Worm (Caenorhabditis elegans) whole organism, L2 larva: ENCODE measurements around the gene ptr-13.

ENCODE experiments used
- F13H6.1 ChIP-seq: sonication (generic microtip); optimal IDR thresholded peaks from 2 replicates; lab custom pipeline; 2016; ENCODE audit warnings: missing genetic modification characterization, missing compliant biosample characterization
- R02D3.7 ChIP-seq: fragments of 150-350 bp; optimal IDR thresholded peaks from 2 replicates; lab custom pipeline; 2014; ENCODE audit warnings: missing biosample characterization, missing genetic modification characterization
- Y55F3AM.14 ChIP-seq: fragments of 200-800 bp; sonication (Bioruptor generic); optimal IDR thresholded peaks from 2 replicates; lab custom pipeline; 2018; ENCODE audit warnings: mild to moderate bottlenecking, missing genetic modification characterization, missing compliant biosample characterization
- ZK546.5 ChIP-seq: sonication (generic microtip); optimal IDR thresholded peaks from 2 replicates; lab custom pipeline; 2017; ENCODE audit warnings: missing biosample characterization, missing genetic modification characterization
- alr-1 ChIP-seq: fragments of 150-350 bp; optimal IDR thresholded peaks from 2 replicates; lab custom pipeline; 2014; ENCODE audit warnings: missing biosample characterization, missing genetic modification characterization
- aly-2 ChIP-seq: fragments of 150-350 bp; optimal IDR thresholded peaks from 2 replicates; lab custom pipeline; 2014; ENCODE audit warnings: missing biosample characterization, missing genetic modification characterization
- ama-1 ChIP-seq: fragments of 150-350 bp; optimal IDR thresholded peaks from 2 replicates; lab custom pipeline; 2018; ENCODE audit warnings: inconsistent platforms
- blmp-1 ChIP-seq: sonication (generic microtip); optimal IDR thresholded peaks from 2 replicates; lab custom pipeline; 2017; ENCODE audit warnings: missing genetic modification characterization, mild to moderate bottlenecking, missing compliant biosample characterization, antibody characterized with exemption, moderate library complexity; ENCODE audit not compliant: insufficient read depth
- ceh-16 ChIP-seq: fragments of 150-350 bp; optimal IDR thresholded peaks from 2 replicates; lab custom pipeline; 2014; ENCODE audit warnings: missing biosample characterization, missing genetic modification characterization
- ceh-82 ChIP-seq: fragments of 150-350 bp; optimal IDR thresholded peaks from 2 replicates; lab custom pipeline; 2014; ENCODE audit warnings: missing biosample characterization, missing genetic modification characterization
- crh-2 ChIP-seq: sonication (generic microtip); optimal IDR thresholded peaks from 2 replicates; lab custom pipeline; 2017; ENCODE audit warnings: missing biosample characterization, missing genetic modification characterization
- dmd-4 ChIP-seq: sonication (generic microtip); optimal IDR thresholded peaks from 2 replicates; lab custom pipeline; 2017; ENCODE audit warnings: missing biosample characterization, missing genetic modification characterization
- egl-27 ChIP-seq: sonication (generic microtip); optimal IDR thresholded peaks from 3 replicates; lab custom pipeline; 2017; ENCODE audit warnings: missing biosample characterization, missing genetic modification reagents, missing genetic modification characterization
- fos-1 ChIP-seq: fragments of 150-350 bp; optimal IDR thresholded peaks from 2 replicates; lab custom pipeline; 2014; ENCODE audit warnings: missing biosample characterization, missing genetic modification characterization
- gmeb-1 ChIP-seq: fragments of 150-350 bp; optimal IDR thresholded peaks from 2 replicates; lab custom pipeline; 2014; ENCODE audit warnings: missing biosample characterization, missing genetic modification characterization
- lin-11 ChIP-seq: fragments of 150-350 bp; sonication (generic microtip); optimal IDR thresholded peaks from 2 replicates; lab custom pipeline; 2014; ENCODE audit warnings: missing biosample characterization, missing genetic modification characterization, inconsistent platforms, mixed read lengths
- lin-13 ChIP-seq: fragments of 150-350 bp; optimal IDR thresholded peaks from 2 replicates; lab custom pipeline; 2014; ENCODE audit warnings: missing biosample characterization, missing genetic modification reagents, missing genetic modification characterization
- lin-39 ChIP-seq: fragments of 150-350 bp; optimal IDR thresholded peaks from 2 replicates; lab custom pipeline; 2014; ENCODE audit warnings: missing biosample characterization, missing genetic modification reagents, missing genetic modification characterization
- lsy-2 ChIP-seq, 2 experiments: fragments of 150-350 bp in 1 of 2; sonication (generic microtip) in 1 of 2; optimal IDR thresholded peaks; 2 replicates each; lab custom pipeline; 2014 to 2017; ENCODE audit warnings: missing biosample characterization in 2 of 2, missing genetic modification characterization in 2 of 2
- mab-5 ChIP-seq: fragments of 150-350 bp; optimal IDR thresholded peaks from 2 replicates; lab custom pipeline; 2014; ENCODE audit warnings: missing biosample characterization, missing genetic modification characterization
- mbf-1 ChIP-seq: sonication (generic microtip); optimal IDR thresholded peaks from 2 replicates; lab custom pipeline; 2017; ENCODE audit warnings: missing biosample characterization, missing genetic modification characterization
- nhr-11 ChIP-seq: fragments of 150-350 bp; optimal IDR thresholded peaks from 2 replicates; lab custom pipeline; 2014; ENCODE audit warnings: missing biosample characterization, missing genetic modification characterization
- nhr-12 ChIP-seq: fragments of 150-350 bp; optimal IDR thresholded peaks from 2 replicates; lab custom pipeline; 2014; ENCODE audit warnings: missing biosample characterization, missing genetic modification characterization
- nhr-129 ChIP-seq: fragments of 150-350 bp; optimal IDR thresholded peaks from 2 replicates; lab custom pipeline; 2014; ENCODE audit warnings: missing biosample characterization, missing genetic modification characterization
- nhr-21 ChIP-seq: fragments of 150-350 bp; optimal IDR thresholded peaks from 2 replicates; lab custom pipeline; 2014; ENCODE audit warnings: missing biosample characterization, missing genetic modification characterization
- nhr-23 ChIP-seq: fragments of 150-350 bp; optimal IDR thresholded peaks from 2 replicates; lab custom pipeline; 2014; ENCODE audit warnings: missing biosample characterization, missing genetic modification reagents, missing genetic modification characterization
- nhr-25 ChIP-seq: fragments of 150-350 bp; sonication (generic microtip); optimal IDR thresholded peaks from 3 replicates; lab custom pipeline; 2014; ENCODE audit warnings: missing biosample characterization, missing genetic modification characterization
- nhr-6 ChIP-seq: fragments of 150-350 bp; optimal IDR thresholded peaks from 2 replicates; lab custom pipeline; 2014; ENCODE audit warnings: missing biosample characterization, missing genetic modification characterization
- nhr-77 ChIP-seq: fragments of 150-350 bp; optimal IDR thresholded peaks from 2 replicates; lab custom pipeline; 2014; ENCODE audit warnings: missing biosample characterization, missing genetic modification characterization
- peb-1 ChIP-seq: fragments of 150-350 bp; optimal IDR thresholded peaks from 2 replicates; lab custom pipeline; 2014; ENCODE audit warnings: missing biosample characterization, missing genetic modification characterization
- skn-1 ChIP-seq: sonication (generic microtip); optimal IDR thresholded peaks from 2 replicates; lab custom pipeline; 2017; ENCODE audit warnings: missing biosample characterization, missing genetic modification characterization
- sma-3 ChIP-seq: sonication (generic microtip); optimal IDR thresholded peaks from 2 replicates; lab custom pipeline; 2016; ENCODE audit warnings: missing genetic modification reagents, missing genetic modification characterization, missing compliant biosample characterization
- sma-9 ChIP-seq, 2 experiments: fragments of 150-350 bp in 1 of 2; sonication (generic microtip) in 1 of 2; optimal IDR thresholded peaks; 2 replicates each; lab custom pipeline; 2014 to 2016; ENCODE audit warnings: missing genetic modification characterization in 2 of 2, mild to moderate bottlenecking in 1 of 2, missing biosample characterization in 1 of 2, missing compliant biosample characterization in 1 of 2, missing genetic modification reagents in 1 of 2, moderate library complexity in 1 of 2
- snpc-4 ChIP-seq: fragments of 150-350 bp; optimal IDR thresholded peaks from 2 replicates; lab custom pipeline; 2014; ENCODE audit warnings: missing biosample characterization, missing genetic modification characterization
- unc-39 ChIP-seq: fragments of 150-350 bp; optimal IDR thresholded peaks from 2 replicates; lab custom pipeline; 2014; ENCODE audit warnings: missing biosample characterization, missing genetic modification characterization
- unc-62 ChIP-seq: fragments of 150-350 bp; optimal IDR thresholded peaks from 2 replicates; lab custom pipeline; 2014; ENCODE audit warnings: missing biosample characterization, missing genetic modification reagents, missing genetic modification characterization
- ztf-11 ChIP-seq: sonication (generic microtip); optimal IDR thresholded peaks from 2 replicates; lab custom pipeline; 2017; ENCODE audit warnings: missing biosample characterization, missing genetic modification characterization
- ztf-4 ChIP-seq: fragments of 150-350 bp; optimal IDR thresholded peaks from 2 replicates; lab custom pipeline; 2014; ENCODE audit warnings: missing biosample characterization, missing genetic modification characterization

Gene ptr-13

ce11 chrII:11150976-11151375, 11.3 kb downstream of the ptr-13 start:
- TF ChIP-seq mbf-1 (tag; lab: Kevin White, UChicago) (no peak), ama-1 (lab: Kevin White, UChicago) (peak; percentile 0), F13H6.1 (tag; lab: Kevin White, UChicago) (peak; percentile 69), lsy-2 (tag; optimal IDR thresholded peaks at IDR 0.05; lab: Kevin White, UChicago) (peak in 1 of 2 experiments; percentile 2), mab-5 (no peak), sma-9 (GFP tag; optimal IDR thresholded peaks at IDR 0.05; lab: Kevin White, UChicago) (peak; percentile 63), sma-9 (tag; optimal IDR thresholded peaks at IDR 0.05; lab: Kevin White, UChicago) (no peak), unc-39 (tag; lab: Kevin White, UChicago) (no peak), blmp-1 (no peak), ceh-16 (tag; lab: Kevin White, UChicago) (no peak), nhr-129 (no peak), crh-2 (tag; lab: Kevin White, UChicago) (peak; percentile 62), ceh-82 (tag; lab: Kevin White, UChicago) (no peak), nhr-6 (tag; lab: Kevin White, UChicago) (no peak), snpc-4 (tag; lab: Kevin White, UChicago) (no peak), lin-13 (GFP tag; lab: Kevin White, UChicago) (no peak), fos-1 (tag; lab: Kevin White, UChicago) (peak; percentile 56), skn-1 (no peak), dmd-4 (tag; lab: Kevin White, UChicago) (no peak), gmeb-1 (tag; lab: Kevin White, UChicago) (peak; percentile 53), sma-3 (GFP tag; lab: Kevin White, UChicago) (peak; percentile 40)

- TF ChIP-seq nhr-21 (tag; lab: Kevin White, UChicago) (no peak), sma-9 (GFP tag; optimal IDR thresholded peaks at IDR 0.05; lab: Kevin White, UChicago) (peak; percentile 45), sma-9 (tag; optimal IDR thresholded peaks at IDR 0.05; lab: Kevin White, UChicago) (no peak), gmeb-1 (tag; lab: Kevin White, UChicago) (peak; percentile 40), lin-13 (GFP tag; lab: Kevin White, UChicago) (peak; percentile 8), fos-1 (tag; lab: Kevin White, UChicago) (peak; percentile 4), ceh-16 (tag; lab: Kevin White, UChicago) (no peak), sma-3 (GFP tag; lab: Kevin White, UChicago) (no peak), nhr-129 (peak; percentile 26)
Measured at ce11 chrII:11149866-11150685, 12.2 kb downstream of the ptr-13 start.

- TF ChIP-seq ZK546.5 (tag; lab: Kevin White, UChicago) (no peak), nhr-129 (peak; percentile 10)
Measured at ce11 chrII:11142571-11142970, 19.7 kb downstream of the ptr-13 start, which contains the start of gene arrd-6. Gene arrd-6 (plus strand): TSS chrII:11142739.

ce11 chrII:11140140-11140539, 22.1 kb downstream of the ptr-13 start, which contains the start of gene F40F8.4:
Gene F40F8.4 (minus strand): TSS chrII:11140240.
- TF ChIP-seq mbf-1 (tag; lab: Kevin White, UChicago) = no peak
- TF ChIP-seq dmd-4 (tag; lab: Kevin White, UChicago) = no peak
- no peak for TF ChIP-seq lin-11
- TF ChIP-seq gmeb-1 (tag; lab: Kevin White, UChicago) = no peak
- no peak for TF ChIP-seq nhr-23 (tag; lab: Kevin White, UChicago)
- no peak for TF ChIP-seq ceh-16 (tag; lab: Kevin White, UChicago)
- no peak for TF ChIP-seq alr-1 (tag; lab: Kevin White, UChicago)
- no peak for TF ChIP-seq crh-2 (tag; lab: Kevin White, UChicago)
- no peak for TF ChIP-seq R02D3.7 (tag; lab: Kevin White, UChicago)
- no peak for TF ChIP-seq unc-62 (GFP tag; lab: Kevin White, UChicago)
- no peak for TF ChIP-seq lsy-2 (tag; optimal IDR thresholded peaks at IDR 0.05; lab: Kevin White, UChicago)
- TF ChIP-seq ztf-4 (tag; lab: Kevin White, UChicago) = no peak
- no peak for TF ChIP-seq peb-1 (tag; lab: Kevin White, UChicago)
- TF ChIP-seq aly-2 (tag; lab: Kevin White, UChicago) = no peak
- TF ChIP-seq nhr-21 (tag; lab: Kevin White, UChicago) = no peak
- no peak for TF ChIP-seq lin-39 (tag; lab: Kevin White, UChicago)

ce11 chrII:11135773-11136172, 26.5 kb downstream of the ptr-13 start:
- TF ChIP-seq nhr-129 = peak; percentile 88
- no peak for TF ChIP-seq mbf-1 (tag; lab: Kevin White, UChicago)
- TF ChIP-seq nhr-6 (tag; lab: Kevin White, UChicago) = no peak
- no peak for TF ChIP-seq Y55F3AM.14 (GFP tag; lab: Kevin White, UChicago)
- TF ChIP-seq F13H6.1 (tag; lab: Kevin White, UChicago) = peak; percentile 11
- TF ChIP-seq egl-27 (tag; lab: Kevin White, UChicago) = no peak
- TF ChIP-seq unc-39 (tag; lab: Kevin White, UChicago) = no peak
- TF ChIP-seq unc-62 (GFP tag; lab: Kevin White, UChicago) = no peak
- no peak for TF ChIP-seq ztf-11 (tag; lab: Kevin White, UChicago)
- no peak for TF ChIP-seq sma-3 (GFP tag; lab: Kevin White, UChicago)
- TF ChIP-seq nhr-25 = no peak
- TF ChIP-seq nhr-11 = no peak
- peak in 1 of 2 experiments; percentile 39 for TF ChIP-seq lsy-2 (tag; optimal IDR thresholded peaks at IDR 0.05; lab: Kevin White, UChicago)
- TF ChIP-seq crh-2 (tag; lab: Kevin White, UChicago) = no peak
- no peak for TF ChIP-seq nhr-12 (tag; lab: Kevin White, UChicago)
- no peak for TF ChIP-seq nhr-77
- TF ChIP-seq ceh-82 (tag; lab: Kevin White, UChicago) = no peak
